Worm (Caenorhabditis elegans) whole organism, L4 larva: ENCODE results near the gene ZK1098.12.
A peak's percentile ranks its signal among the peaks of the same experiment; 100 is the strongest.

Experiments
- F26F4.8 ChIP-seq: fragments of 200-800 bp; sonication (Bioruptor generic); conservative IDR thresholded peaks from 2 replicates; pipeline ENCODE4 v1.3.6; 2022; ENCODE audit warnings: missing genetic modification characterization, missing compliant biosample characterization
- F37D6.2 ChIP-seq: sonication (generic microtip); optimal IDR thresholded peaks from 2 replicates; lab custom pipeline; 2016; ENCODE audit warnings: mild to moderate bottlenecking, missing genetic modification characterization, missing compliant biosample characterization
- F44E2.7 ChIP-seq: fragments of 200-800 bp; sonication (Bioruptor generic); IDR thresholded peaks from 2 replicates; pipeline ENCODE4 v2.1.2; 2022; ENCODE audit warnings: missing genetic modification characterization, missing compliant biosample characterization
- T26A8.4 ChIP-seq: fragments of 200-800 bp; sonication (Bioruptor generic); IDR thresholded peaks from 2 replicates; pipeline ENCODE4 v1.3.6; 2022; ENCODE audit warnings: missing genetic modification characterization, missing compliant biosample characterization
- aha-1 ChIP-seq: fragments of 150-350 bp; peaks from one replicate; lab custom pipeline; 2014; ENCODE audit warnings: missing biosample characterization, missing genetic modification characterization
- aly-2 ChIP-seq: sonication (generic microtip); optimal IDR thresholded peaks from 2 replicates; lab custom pipeline; 2018; ENCODE audit warnings: missing biosample characterization, missing genetic modification characterization
- ama-1 ChIP-seq: fragments of 150-350 bp; optimal IDR thresholded peaks from 2 replicates; lab custom pipeline; 2014; ENCODE audit warnings: inconsistent platforms, mixed read lengths
- arid-1 ChIP-seq: fragments of 200-800 bp; sonication (Bioruptor generic); conservative IDR thresholded peaks from 2 replicates; pipeline ENCODE4 v1.3.6; 2022; ENCODE audit warnings: missing genetic modification reagents, missing genetic modification characterization, missing compliant biosample characterization
- attf-4 ChIP-seq: sonication (generic microtip); optimal IDR thresholded peaks from 3 replicates; lab custom pipeline; 2017; ENCODE audit warnings: missing biosample characterization, missing genetic modification characterization
- ceh-62 ChIP-seq: sonication (generic microtip); optimal IDR thresholded peaks from 2 replicates; lab custom pipeline; 2017; ENCODE audit warnings: missing biosample characterization, missing genetic modification characterization
- ceh-82 ChIP-seq: sonication (generic microtip); optimal IDR thresholded peaks from 2 replicates; lab custom pipeline; 2017; ENCODE audit warnings: missing biosample characterization, missing genetic modification characterization
- cey-2 ChIP-seq: sonication (generic microtip); optimal IDR thresholded peaks from 3 replicates; lab custom pipeline; 2017; ENCODE audit warnings: missing genetic modification characterization, mild to moderate bottlenecking, missing compliant biosample characterization, antibody characterized with exemption, borderline replicate concordance; ENCODE audit not compliant: insufficient read depth
- daf-12 ChIP-seq: fragments of 150-350 bp; optimal IDR thresholded peaks from 2 replicates; lab custom pipeline; 2014; ENCODE audit warnings: missing biosample characterization, missing genetic modification reagents, missing genetic modification characterization
- daf-19 ChIP-seq: fragments of 200-800 bp; sonication (Bioruptor generic); conservative IDR thresholded peaks from 2 replicates; pipeline ENCODE4 v1.3.6; 2022; ENCODE audit warnings: missing genetic modification characterization, missing compliant biosample characterization
- dmd-6 ChIP-seq: fragments of 200-800 bp; sonication (Bioruptor generic); IDR thresholded peaks from 2 replicates; pipeline ENCODE4 v1.3.6; 2022; ENCODE audit warnings: missing genetic modification reagents, missing genetic modification characterization, missing compliant biosample characterization
- dmd-8 ChIP-seq: fragments of 200-800 bp; sonication (Bioruptor generic); IDR thresholded peaks from 2 replicates; pipeline ENCODE4 v1.3.6; 2022; ENCODE audit warnings: missing genetic modification characterization, missing compliant biosample characterization
- dmd-9 ChIP-seq: fragments of 200-800 bp; sonication (Bioruptor generic); IDR thresholded peaks from 2 replicates; pipeline ENCODE4 v1.3.6; 2022; ENCODE audit warnings: missing genetic modification reagents, missing genetic modification characterization, missing compliant biosample characterization
- duxl-1 ChIP-seq: sonication (generic microtip); optimal IDR thresholded peaks from 2 replicates; lab custom pipeline; 2016; ENCODE audit warnings: mild to moderate bottlenecking, missing genetic modification characterization, moderate library complexity, missing compliant biosample characterization; ENCODE audit not compliant: poor library complexity
- egl-27 ChIP-seq: sonication (generic microtip); optimal IDR thresholded peaks from 3 replicates; lab custom pipeline; 2017; ENCODE audit warnings: missing biosample characterization, missing genetic modification reagents, missing genetic modification characterization
- fkh-10 ChIP-seq: fragments of 150-350 bp; optimal IDR thresholded peaks from 2 replicates; lab custom pipeline; 2014; ENCODE audit warnings: missing biosample characterization, missing genetic modification reagents, missing genetic modification characterization
- hif-1 ChIP-seq, 2 experiments: sonication (generic microtip); optimal IDR thresholded peaks; 2 replicates each; lab custom pipeline; 2016 to 2017; ENCODE audit warnings: missing compliant biosample characterization in 2 of 2, missing genetic modification characterization in 2 of 2, missing genetic modification reagents in 2 of 2, missing genotype in 2 of 2, mild to moderate bottlenecking in 1 of 2
- hlh-11 ChIP-seq: fragments of 200-800 bp; sonication (Bioruptor generic); optimal IDR thresholded peaks from 2 replicates; lab custom pipeline; 2018; ENCODE audit warnings: mild to moderate bottlenecking, missing genetic modification characterization, missing compliant biosample characterization
- lim-7 ChIP-seq: fragments of 200-800 bp; sonication (Bioruptor generic); IDR thresholded peaks from 2 replicates; pipeline ENCODE4 v1.3.6; 2022; ENCODE audit warnings: missing genetic modification characterization, missing compliant biosample characterization
- lin-1 ChIP-seq: fragments of 200-800 bp; sonication (Bioruptor generic); IDR thresholded peaks from 2 replicates; pipeline ENCODE4 v1.3.6; 2022; ENCODE audit warnings: missing genetic modification reagents, missing genetic modification characterization, missing compliant biosample characterization
- lin-15B ChIP-seq: fragments of 150-350 bp; sonication (generic microtip); optimal IDR thresholded peaks from 3 replicates; lab custom pipeline; 2014; ENCODE audit warnings: missing biosample characterization, missing genetic modification characterization
- lin-29 ChIP-seq: fragments of 200-800 bp; sonication (Bioruptor generic); IDR thresholded peaks from 2 replicates; pipeline ENCODE4 v1.3.6; 2022; ENCODE audit warnings: missing genetic modification reagents, missing genetic modification characterization, missing compliant biosample characterization
- lin-39 ChIP-seq: fragments of 150-350 bp; optimal IDR thresholded peaks from 2 replicates; lab custom pipeline; 2014; ENCODE audit warnings: missing biosample characterization, missing genetic modification reagents, missing genetic modification characterization
- madf-5 ChIP-seq, 2 experiments: fragments of 200-800 bp; sonication (Bioruptor generic); IDR thresholded peaks; 2 replicates each; pipeline ENCODE4 v1.3.6; 2022; ENCODE audit warnings: missing compliant biosample characterization in 2 of 2, missing genetic modification characterization in 2 of 2
- madf-9 ChIP-seq: fragments of 200-800 bp; sonication (Bioruptor generic); conservative IDR thresholded peaks from 2 replicates; pipeline ENCODE4 v1.3.6; 2022; ENCODE audit warnings: missing genetic modification reagents, missing genetic modification characterization, missing compliant biosample characterization
- mdl-1 ChIP-seq, 2 experiments: fragments of 150-350 bp in 1 of 2; sonication (generic microtip) in 1 of 2; optimal IDR thresholded peaks; 2 replicates each; lab custom pipeline; 2014 to 2017; ENCODE audit warnings: missing biosample characterization in 2 of 2, missing genetic modification characterization in 2 of 2
- mxl-2 ChIP-seq: fragments of 200-800 bp; sonication (Bioruptor generic); conservative IDR thresholded peaks from 2 replicates; pipeline ENCODE4 v1.3.6; 2022; ENCODE audit warnings: missing genetic modification reagents, missing genetic modification characterization, missing compliant biosample characterization
- mxl-3 ChIP-seq: fragments of 200-800 bp; sonication (Bioruptor generic); optimal IDR thresholded peaks from 2 replicates; lab custom pipeline; 2018; ENCODE audit warnings: mild to moderate bottlenecking, missing genetic modification characterization, missing compliant biosample characterization
- nhr-10 ChIP-seq: fragments of 150-350 bp; optimal IDR thresholded peaks from 2 replicates; lab custom pipeline; 2014; ENCODE audit warnings: missing biosample characterization, missing genetic modification characterization
- nhr-102 ChIP-seq: sonication (generic microtip); optimal IDR thresholded peaks from 2 replicates; lab custom pipeline; 2016; ENCODE audit warnings: mild to moderate bottlenecking, missing genetic modification characterization, moderate library complexity, missing compliant biosample characterization
- nhr-237 ChIP-seq: sonication (generic microtip); optimal IDR thresholded peaks from 2 replicates; lab custom pipeline; 2017; ENCODE audit warnings: missing biosample characterization, missing genetic modification characterization
- nhr-25 ChIP-seq: sonication (generic microtip); optimal IDR thresholded peaks from 2 replicates; lab custom pipeline; 2017; ENCODE audit warnings: missing genetic modification characterization, mild to moderate bottlenecking, missing compliant biosample characterization, antibody characterized with exemption, moderate library complexity, borderline replicate concordance; ENCODE audit not compliant: insufficient read depth
- nhr-41 ChIP-seq: fragments of 200-800 bp; sonication (Bioruptor generic); IDR thresholded peaks from 2 replicates; pipeline ENCODE4 v1.3.6; 2022; ENCODE audit warnings: missing genetic modification reagents, missing genetic modification characterization, missing compliant biosample characterization
- nhr-42 ChIP-seq: fragments of 200-800 bp; sonication (Bioruptor generic); IDR thresholded peaks from 2 replicates; pipeline ENCODE4 v1.3.6; 2022; ENCODE audit warnings: missing genetic modification characterization, missing compliant biosample characterization
- nhr-77 ChIP-seq: fragments of 150-350 bp; optimal IDR thresholded peaks from 2 replicates; lab custom pipeline; 2014; ENCODE audit warnings: missing biosample characterization, missing genetic modification characterization
- sdz-12 ChIP-seq: fragments of 200-800 bp; sonication (Bioruptor generic); optimal IDR thresholded peaks from 2 replicates; lab custom pipeline; 2018; ENCODE audit warnings: mild to moderate bottlenecking, missing genetic modification characterization, missing compliant biosample characterization
- set-16 ChIP-seq: fragments of 200-800 bp; sonication (Bioruptor generic); IDR thresholded peaks from 2 replicates; pipeline ENCODE4 v1.3.6; 2022; ENCODE audit warnings: missing genetic modification reagents, missing genetic modification characterization, missing compliant biosample characterization
- skn-1 ChIP-seq: fragments of 150-350 bp; optimal IDR thresholded peaks from 2 replicates; lab custom pipeline; 2014; ENCODE audit warnings: missing biosample characterization, missing genetic modification characterization
- snpc-1.2 ChIP-seq: fragments of 200-800 bp; sonication (Bioruptor generic); IDR thresholded peaks from 2 replicates; pipeline ENCODE4 v1.3.6; 2022; ENCODE audit warnings: missing genetic modification reagents, missing genetic modification characterization, missing compliant biosample characterization
- spr-1 ChIP-seq: sonication (generic microtip); optimal IDR thresholded peaks from 2 replicates; lab custom pipeline; 2016; ENCODE audit warnings: mild to moderate bottlenecking, missing genetic modification characterization, missing compliant biosample characterization
- tag-97 ChIP-seq: fragments of 200-800 bp; sonication (Bioruptor generic); IDR thresholded peaks from 2 replicates; pipeline ENCODE4 v1.3.6; 2022; ENCODE audit warnings: missing genetic modification characterization, missing compliant biosample characterization
- unc-39 ChIP-seq: sonication (generic microtip); optimal IDR thresholded peaks from 2 replicates; lab custom pipeline; 2017; ENCODE audit warnings: missing biosample characterization, missing genetic modification characterization
- vab-7 ChIP-seq: fragments of 200-800 bp; sonication (Bioruptor generic); IDR thresholded peaks from 2 replicates; pipeline ENCODE4 v1.3.6; 2022; ENCODE audit warnings: missing genetic modification reagents, missing genetic modification characterization, missing compliant biosample characterization
- zfp-2 ChIP-seq: sonication (generic microtip); optimal IDR thresholded peaks from 2 replicates; lab custom pipeline; 2016; ENCODE audit warnings: mild to moderate bottlenecking, missing genetic modification characterization, missing compliant biosample characterization
- zfp-3 ChIP-seq: fragments of 200-800 bp; sonication (Bioruptor generic); conservative IDR thresholded peaks from 2 replicates; pipeline ENCODE4 v1.3.6; 2022; ENCODE audit warnings: missing genetic modification reagents, missing genetic modification characterization, missing compliant biosample characterization
- zip-11 ChIP-seq: fragments of 200-800 bp; sonication (Bioruptor generic); IDR thresholded peaks from 2 replicates; pipeline ENCODE4 v1.3.6; 2022; ENCODE audit warnings: missing genetic modification characterization, missing compliant biosample characterization
- zip-2 ChIP-seq: fragments of 150-350 bp; optimal IDR thresholded peaks from 2 replicates; lab custom pipeline; 2014; ENCODE audit warnings: missing biosample characterization, missing genetic modification characterization

The ZK1098.12 gene

DNA sequence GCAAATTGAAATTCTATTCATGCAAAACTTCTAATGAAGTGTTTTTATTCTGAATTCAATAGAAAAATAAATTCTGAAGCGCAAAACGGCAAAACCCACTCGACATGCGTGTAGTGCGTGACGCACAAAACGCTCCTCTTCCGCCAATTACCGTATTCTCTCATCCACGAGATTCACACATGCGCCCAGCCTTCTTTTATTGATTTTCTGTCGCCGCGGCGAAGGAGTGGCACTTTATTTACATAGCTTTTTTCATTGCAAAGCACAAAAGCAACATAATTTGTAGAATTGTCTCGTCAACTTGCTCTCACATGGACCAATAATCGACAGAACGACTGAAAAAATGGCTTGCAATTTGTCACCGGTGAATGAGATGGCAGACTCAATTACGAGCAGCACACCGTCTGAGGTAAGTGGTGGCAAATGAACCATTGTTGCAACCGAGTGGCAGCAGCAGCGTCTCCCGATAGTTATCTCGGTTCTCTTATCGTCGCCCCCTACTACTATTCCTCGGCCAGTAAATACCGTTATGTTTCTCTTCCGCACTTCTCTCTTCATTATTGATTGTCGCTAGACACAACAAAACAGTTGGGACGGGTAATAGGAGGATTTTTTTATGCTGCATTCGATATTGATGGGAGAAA lies 1.2 kb downstream of the ZK1098.12 start, which contains the start of gene unc-16 (continued):
- TF ChIP-seq madf-5 (GFP tag; IDR thresholded peaks at IDR 0.05; lab: Robert Waterston, UW) (no peak), madf-9 (0 out of 2 replicates have a peak, but pooled peaks have one; percentile 21), lin-1 (GFP tag; lab: Robert Waterston, UW) (no peak), nhr-77 (tag; lab: Kevin White, UChicago) (peak; percentile 50), nhr-42 (peak; percentile 18; the same call in 1 of the 2 replicates), attf-4 (tag; lab: Kevin White, UChicago) (no peak), mdl-1 (tag; optimal IDR thresholded peaks at IDR 0.05; lab: Kevin White, UChicago) (peak; percentile 83 to 97), spr-1 (peak; percentile 87), snpc-1.2 (GFP tag; lab: Robert Waterston, UW) (no peak), nhr-25 (tag; lab: Kevin White, UChicago) (peak; percentile 75), unc-39 (tag; lab: Kevin White, UChicago) (no peak), mxl-3 (GFP tag; lab: Kevin White, UChicago) (peak; percentile 89), hif-1 (tag; optimal IDR thresholded peaks at IDR 0.05; lab: Kevin White, UChicago) (peak in 1 of 2 experiments; percentile 65), nhr-10 (tag; lab: Kevin White, UChicago) (no peak), nhr-237 (tag; lab: Kevin White, UChicago) (no peak), fkh-10 (GFP tag; lab: Kevin White, UChicago) (peak; percentile 91), ceh-82 (tag; lab: Kevin White, UChicago) (no peak), skn-1 (tag; lab: Kevin White, UChicago) (no peak), arid-1 (peak; percentile 50; the same call in 1 of the 2 replicates), ceh-62 (no peak), duxl-1 (peak; percentile 67), dmd-9 (GFP tag; lab: Robert Waterston, UW) (0 out of 2 replicates have a peak, but pooled peaks have one; percentile 52), vab-7 (GFP tag; lab: Robert Waterston, UW) (peak; percentile 56), sdz-12 (no peak), mxl-2 (GFP tag; lab: Robert Waterston, UW) (peak; percentile 77), F37D6.2 (tag; lab: Kevin White, UChicago) (peak; percentile 77), F26F4.8 (no peak), daf-12 (no peak), egl-27 (no peak), lin-15B (tag; lab: Kevin White, UChicago) (no peak), dmd-6 (GFP tag; lab: Robert Waterston, UW) (peak; percentile 71), lim-7 (no peak), lin-29 (GFP tag; lab: Robert Waterston, UW) (0 out of 2 replicates have a peak, but pooled peaks have one; percentile 19), zip-11 (GFP tag; lab: Robert Waterston, UW) (no peak), zfp-2 (peak; percentile 21), T26A8.4 (GFP tag; lab: Robert Waterston, UW) (peak; percentile 80), dmd-8 (GFP tag; lab: Robert Waterston, UW) (no peak), nhr-41 (no peak), nhr-102 (tag; lab: Kevin White, UChicago) (peak; percentile 51), daf-19 (GFP tag; lab: Robert Waterston, UW) (no peak), F44E2.7 (GFP tag; lab: Robert Waterston, UW) (no peak), ama-1 (lab: Kevin White, UChicago) (peak; percentile 86), zip-2 (tag; lab: Kevin White, UChicago) (no peak), aly-2 (tag; lab: Kevin White, UChicago) (no peak), aha-1 (tag; lab: Kevin White, UChicago) (peak; percentile 98), tag-97 (GFP tag; lab: Robert Waterston, UW) (no peak), cey-2 (tag; lab: Kevin White, UChicago) (no peak), zfp-3 (no peak), set-16 (GFP tag; lab: Robert Waterston, UW) (0 out of 2 replicates have a peak, but pooled peaks have one; percentile 16), hlh-11 (tag; lab: Kevin White, UChicago) (peak; percentile 90), lin-39 (tag; lab: Kevin White, UChicago) (no peak)
